Worm (Caenorhabditis elegans) whole organism, mixed stage, embryonic: Measurements from ENCODE around the gene C27D8.1.

ENCODE experiments used
- M03D4.4 ChIP-seq: sonication (generic microtip); optimal IDR thresholded peaks from 2 replicates; lab custom pipeline; 2017; ENCODE audit warnings: mild to moderate bottlenecking, missing genetic modification characterization, missing compliant biosample characterization
- bed-3 ChIP-seq: fragments of 200-800 bp; sonication (Bioruptor generic); optimal IDR thresholded peaks from 3 replicates; lab custom pipeline; 2018; ENCODE audit warnings: mild to moderate bottlenecking, missing genetic modification characterization, moderate library complexity, missing compliant biosample characterization
- blmp-1 ChIP-seq: fragments of 150-350 bp; optimal IDR thresholded peaks from 2 replicates; lab custom pipeline; 2014; ENCODE audit warnings: missing biosample characterization, missing genetic modification characterization
- ceh-39 ChIP-seq: fragments of 150-350 bp; optimal IDR thresholded peaks from 2 replicates; lab custom pipeline; 2014; ENCODE audit warnings: missing biosample characterization, missing genetic modification characterization
- ceh-43 ChIP-seq: fragments of 200-800 bp; sonication (Bioruptor generic); optimal IDR thresholded peaks from 2 replicates; lab custom pipeline; 2018; ENCODE audit warnings: mild to moderate bottlenecking, missing genetic modification characterization, moderate library complexity, missing compliant biosample characterization
- ceh-83 ChIP-seq: fragments of 200-800 bp; sonication (Bioruptor generic); optimal IDR thresholded peaks from 2 replicates; lab custom pipeline; 2018; ENCODE audit warnings: mild to moderate bottlenecking, missing genetic modification characterization, missing compliant biosample characterization
- ces-1 ChIP-seq: fragments of 150-350 bp; optimal IDR thresholded peaks from 2 replicates; lab custom pipeline; 2014; ENCODE audit warnings: missing biosample characterization, missing genetic modification reagents, missing genetic modification characterization
- cnd-1 ChIP-seq: fragments of 200-800 bp; sonication (Bioruptor generic); optimal IDR thresholded peaks from 2 replicates; lab custom pipeline; 2018; ENCODE audit warnings: mild to moderate bottlenecking, missing genetic modification characterization, missing compliant biosample characterization
- drap-1 ChIP-seq: fragments of 200-800 bp; sonication (Bioruptor generic); optimal IDR thresholded peaks from 3 replicates; lab custom pipeline; 2018; ENCODE audit warnings: mild to moderate bottlenecking, missing genetic modification characterization, missing compliant biosample characterization
- elt-1 ChIP-seq: sonication (generic microtip); optimal IDR thresholded peaks from 2 replicates; lab custom pipeline; 2017; ENCODE audit warnings: missing genetic modification characterization, mild to moderate bottlenecking, missing compliant biosample characterization, antibody characterized with exemption, moderate library complexity, borderline replicate concordance; ENCODE audit not compliant: insufficient read depth
- elt-3 ChIP-seq: fragments of 150-350 bp; optimal IDR thresholded peaks from 2 replicates; lab custom pipeline; 2014; ENCODE audit warnings: missing biosample characterization, missing genetic modification characterization
- flh-1 ChIP-seq: fragments of 200-800 bp; sonication (Bioruptor generic); optimal IDR thresholded peaks from 2 replicates; lab custom pipeline; 2018; ENCODE audit warnings: mild to moderate bottlenecking, missing genetic modification characterization, moderate library complexity, missing compliant biosample characterization
- ham-2 ChIP-seq: fragments of 200-800 bp; sonication (Bioruptor generic); optimal IDR thresholded peaks from 2 replicates; lab custom pipeline; 2018; ENCODE audit warnings: mild to moderate bottlenecking, missing genetic modification characterization, missing compliant biosample characterization
- hlh-1 ChIP-seq: fragments of 150-350 bp; optimal IDR thresholded peaks from 2 replicates; lab custom pipeline; 2014; ENCODE audit warnings: missing biosample characterization, missing genetic modification reagents, missing genetic modification characterization
- lin-13 ChIP-seq: fragments of 150-350 bp; optimal IDR thresholded peaks from 2 replicates; lab custom pipeline; 2014; ENCODE audit warnings: missing biosample characterization, missing genetic modification characterization
- lin-32 ChIP-seq: fragments of 200-800 bp; sonication (Bioruptor generic); optimal IDR thresholded peaks from 2 replicates; lab custom pipeline; 2018; ENCODE audit warnings: mild to moderate bottlenecking, missing genetic modification characterization, missing compliant biosample characterization
- lsy-2 ChIP-seq: fragments of 150-350 bp; optimal IDR thresholded peaks from 2 replicates; lab custom pipeline; 2014; ENCODE audit warnings: missing biosample characterization, missing genetic modification characterization
- mab-5 ChIP-seq: fragments of 150-350 bp; optimal IDR thresholded peaks from 2 replicates; lab custom pipeline; 2014; ENCODE audit warnings: missing biosample characterization, missing genetic modification characterization
- mls-2 ChIP-seq: sonication (generic microtip); optimal IDR thresholded peaks from 2 replicates; lab custom pipeline; 2016; ENCODE audit warnings: mild to moderate bottlenecking, missing genetic modification characterization, moderate library complexity, missing compliant biosample characterization
- nhr-12 ChIP-seq: fragments of 150-350 bp; optimal IDR thresholded peaks from 2 replicates; lab custom pipeline; 2014; ENCODE audit warnings: missing biosample characterization, missing genetic modification characterization
- nhr-2 ChIP-seq: fragments of 150-350 bp; optimal IDR thresholded peaks from 2 replicates; lab custom pipeline; 2014; ENCODE audit warnings: missing biosample characterization, missing genetic modification characterization
- nhr-237 ChIP-seq: fragments of 150-350 bp; optimal IDR thresholded peaks from 2 replicates; lab custom pipeline; 2014; ENCODE audit warnings: missing biosample characterization, missing genetic modification characterization
- nhr-28 ChIP-seq: fragments of 150-350 bp; optimal IDR thresholded peaks from 2 replicates; lab custom pipeline; 2014; ENCODE audit warnings: missing biosample characterization, missing genetic modification characterization
- pha-4 ChIP-seq: fragments of 150-350 bp; optimal IDR thresholded peaks from 2 replicates; lab custom pipeline; 2018; ENCODE audit warnings: missing biosample characterization, missing genetic modification reagents, missing genetic modification characterization
- snpc-4 ChIP-seq: fragments of 150-350 bp; optimal IDR thresholded peaks from 2 replicates; lab custom pipeline; 2014; ENCODE audit warnings: missing biosample characterization, missing genetic modification characterization
- sptf-1 ChIP-seq: sonication (generic microtip); optimal IDR thresholded peaks from 2 replicates; lab custom pipeline; 2017; ENCODE audit warnings: mild to moderate bottlenecking, missing genetic modification characterization, moderate library complexity, missing compliant biosample characterization
- tbx-8 ChIP-seq: fragments of 200-800 bp; sonication (Bioruptor generic); optimal IDR thresholded peaks from 2 replicates; lab custom pipeline; 2018; ENCODE audit warnings: mild to moderate bottlenecking, missing genetic modification characterization, moderate library complexity, missing compliant biosample characterization
- unc-120 ChIP-seq: sonication (generic microtip); optimal IDR thresholded peaks from 2 replicates; lab custom pipeline; 2017; ENCODE audit warnings: missing genetic modification characterization, missing compliant biosample characterization; ENCODE audit not compliant: poor library complexity, severe bottlenecking
- unc-62 ChIP-seq: fragments of 150-350 bp; optimal IDR thresholded peaks from 2 replicates; lab custom pipeline; 2014; ENCODE audit warnings: missing biosample characterization, missing genetic modification reagents, missing genetic modification characterization
- zip-8 ChIP-seq: fragments of 150-350 bp; optimal IDR thresholded peaks from 2 replicates; lab custom pipeline; 2014; ENCODE audit warnings: missing biosample characterization, missing genetic modification characterization
- ztf-11 ChIP-seq: fragments of 150-350 bp; optimal IDR thresholded peaks from 2 replicates; lab custom pipeline; 2014; ENCODE audit warnings: missing biosample characterization, missing genetic modification characterization

Gene C27D8.1

DNA sequence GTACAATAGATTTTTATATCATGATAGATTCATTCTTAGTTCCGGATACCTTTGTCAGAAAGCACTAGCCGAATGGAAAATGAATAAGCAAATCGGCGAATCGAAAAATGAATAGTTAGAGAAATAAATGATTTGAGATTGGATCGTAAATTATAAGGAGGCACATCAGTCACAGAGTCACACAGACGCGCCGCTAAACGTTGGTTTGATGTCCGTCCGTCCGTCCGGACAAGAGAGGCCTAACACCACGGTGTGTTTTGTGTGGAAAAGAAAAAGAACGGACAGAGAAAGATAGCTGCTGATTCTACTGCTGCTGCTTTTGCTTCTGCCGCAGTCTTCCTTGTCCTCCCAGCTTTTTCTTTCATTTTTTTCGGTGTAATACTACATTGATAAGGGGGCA, 16.7 kb upstream of the C27D8.1 start:
- TF ChIP-seq nhr-237 (tag; lab: Kevin White, UChicago) (no peak), nhr-2 (tag; lab: Kevin White, UChicago) (no peak), sptf-1 (tag; lab: Kevin White, UChicago) (no peak), unc-62 (GFP tag; lab: Kevin White, UChicago) (peak; percentile 62), ham-2 (GFP tag; lab: Kevin White, UChicago) (no peak), flh-1 (GFP tag; lab: Kevin White, UChicago) (no peak), ztf-11 (tag; lab: Kevin White, UChicago) (no peak), mls-2 (no peak)

- TF ChIP-seq blmp-1: no peak
- no peak for TF ChIP-seq flh-1 (GFP tag; lab: Kevin White, UChicago)
- TF ChIP-seq lin-13 (tag; lab: Kevin White, UChicago): no peak
- TF ChIP-seq ceh-39 (tag; lab: Kevin White, UChicago): no peak
- TF ChIP-seq nhr-2 (tag; lab: Kevin White, UChicago): no peak
Observed at ce11 chrIV:12703811-12704210, 13.8 kb upstream of the C27D8.1 start, which contains the start of gene C27D8.4. Gene C27D8.4, plus strand, starts transcription at chrIV:12704111.

DNA sequence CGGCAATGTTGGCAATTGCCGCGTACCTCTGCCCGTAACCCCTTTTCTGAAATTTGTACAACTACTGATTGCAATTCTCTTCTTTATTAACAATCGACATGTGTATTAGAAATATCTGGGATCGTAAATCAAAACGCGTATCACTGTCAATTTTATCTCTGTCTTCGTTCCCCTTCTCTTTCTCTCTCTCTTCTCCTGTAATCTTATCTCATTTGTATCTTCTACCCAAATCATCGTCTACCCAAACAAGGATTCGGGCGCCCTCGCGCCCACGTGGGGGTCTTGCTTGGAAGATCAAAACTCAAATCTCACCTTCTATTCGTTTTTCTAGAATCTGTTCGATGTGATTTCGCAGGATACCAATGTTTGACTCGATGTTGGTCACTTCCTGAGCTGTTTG, 6.6 kb upstream of the C27D8.1 start, which contains the start of gene C27D8.2:
TSS of gene C27D8.2 (plus strand) at position 222 of the 400 bp plus-strand sequence.
- TF ChIP-seq nhr-28 (tag; lab: Kevin White, UChicago): no peak
- TF ChIP-seq nhr-2 (tag; lab: Kevin White, UChicago): no peak
- peak; percentile 58 for TF ChIP-seq elt-1 (tag; lab: Kevin White, UChicago)
- no peak for TF ChIP-seq ham-2 (GFP tag; lab: Kevin White, UChicago)
- no peak for TF ChIP-seq pha-4 (tag; lab: Kevin White, UChicago)
- TF ChIP-seq elt-3 (tag; lab: Kevin White, UChicago): peak; percentile 34
- TF ChIP-seq zip-8: no peak
- TF ChIP-seq unc-120 (tag; lab: Kevin White, UChicago): no peak
- TF ChIP-seq tbx-8 (GFP tag; lab: Kevin White, UChicago): no peak
- no peak for TF ChIP-seq lsy-2 (tag; lab: Kevin White, UChicago)
- TF ChIP-seq mab-5 (tag; lab: Kevin White, UChicago): no peak
- no peak for TF ChIP-seq ztf-11 (tag; lab: Kevin White, UChicago)
- no peak for TF ChIP-seq lin-13 (tag; lab: Kevin White, UChicago)
- TF ChIP-seq M03D4.4 (tag; lab: Kevin White, UChicago): no peak
- no peak for TF ChIP-seq cnd-1
- no peak for TF ChIP-seq nhr-12 (tag; lab: Kevin White, UChicago)
- TF ChIP-seq bed-3 (GFP tag; lab: Kevin White, UChicago): no peak
- TF ChIP-seq hlh-1 (tag; lab: Kevin White, UChicago): no peak
- TF ChIP-seq ceh-83 (GFP tag; lab: Kevin White, UChicago): no peak
- TF ChIP-seq drap-1 (GFP tag; lab: Kevin White, UChicago): no peak
- no peak for TF ChIP-seq lin-32 (GFP tag; lab: Kevin White, UChicago)
- TF ChIP-seq unc-62 (GFP tag; lab: Kevin White, UChicago): peak; percentile 14
- no peak for TF ChIP-seq nhr-237 (tag; lab: Kevin White, UChicago)
- TF ChIP-seq snpc-4 (tag; lab: Kevin White, UChicago): no peak
- TF ChIP-seq, all 35 proteins: peak for 3

DNA sequence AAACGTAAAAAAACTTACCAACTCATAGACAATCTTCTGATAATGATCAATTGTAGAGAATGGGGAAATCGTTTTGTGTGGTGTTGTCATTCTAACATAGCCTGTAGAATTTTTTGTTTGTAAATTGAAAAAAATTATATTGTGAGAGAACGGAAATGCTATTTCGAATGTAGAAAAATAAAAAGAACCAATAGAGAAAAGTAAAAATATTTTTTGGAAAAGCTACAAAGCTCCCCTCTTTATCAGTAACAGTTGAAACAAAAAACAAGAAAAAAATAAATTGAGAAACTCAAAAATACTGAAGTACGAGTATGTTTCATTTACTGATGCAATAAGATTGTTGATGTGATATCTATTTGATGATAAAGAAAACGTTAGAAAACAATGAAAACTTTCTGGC, 6.0 kb upstream of the C27D8.1 start, which contains the start of gene C27D8.3:
TSS of gene C27D8.3 (minus strand) at position 101 of the 400 bp plus-strand sequence.
- no peak for TF ChIP-seq nhr-237 (tag; lab: Kevin White, UChicago)
- no peak for TF ChIP-seq ham-2 (GFP tag; lab: Kevin White, UChicago)
- TF ChIP-seq drap-1 (GFP tag; lab: Kevin White, UChicago): no peak
- TF ChIP-seq flh-1 (GFP tag; lab: Kevin White, UChicago): no peak
- TF ChIP-seq nhr-28 (tag; lab: Kevin White, UChicago): no peak
- no peak for TF ChIP-seq snpc-4 (tag; lab: Kevin White, UChicago)
- TF ChIP-seq ces-1 (GFP tag; lab: Kevin White, UChicago): no peak

DNA sequence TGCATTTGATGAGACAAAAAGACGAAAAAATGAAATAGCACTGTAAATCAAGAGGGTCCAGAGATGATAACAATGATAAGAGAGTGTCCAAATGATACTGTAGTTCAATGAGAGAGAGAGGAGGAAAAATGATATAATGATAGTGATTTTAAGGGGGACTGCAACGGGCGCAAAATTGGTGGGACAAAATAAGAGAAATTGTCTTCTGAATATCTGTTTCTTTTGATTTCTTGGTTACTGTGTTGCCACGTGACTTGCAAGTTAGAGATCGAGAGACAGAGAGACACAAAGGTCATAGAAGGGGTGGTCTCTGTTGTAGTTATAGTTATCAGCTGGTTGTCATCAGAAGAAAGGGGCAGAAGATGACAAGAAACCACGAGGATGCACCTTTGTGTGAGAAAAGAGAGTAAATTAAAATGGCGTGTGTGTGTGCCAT, 1.7 kb upstream of the C27D8.1 start:
- TF ChIP-seq ceh-43 (GFP tag; lab: Kevin White, UChicago): no peak
- TF ChIP-seq elt-3 (tag; lab: Kevin White, UChicago): peak; percentile 89
- no peak for TF ChIP-seq ham-2 (GFP tag; lab: Kevin White, UChicago)
